Worm (Caenorhabditis elegans) whole organism, L3 larva: ENCODE results near the gene srx-64.

Experiments used
- aly-2 ChIP-seq: fragments of 150-350 bp; optimal IDR thresholded peaks from 2 replicates; lab custom pipeline; 2014; ENCODE audit warnings: missing biosample characterization, missing genetic modification characterization
- ama-1 ChIP-seq: fragments of 150-350 bp; optimal IDR thresholded peaks from 2 replicates; lab custom pipeline; 2018
- ceh-16 ChIP-seq: sonication (generic microtip); optimal IDR thresholded peaks from 2 replicates; lab custom pipeline; 2017; ENCODE audit warnings: missing biosample characterization, missing genetic modification characterization
- ceh-28 ChIP-seq: fragments of 150-350 bp; optimal IDR thresholded peaks from 2 replicates; lab custom pipeline; 2014; ENCODE audit warnings: missing biosample characterization, missing genetic modification reagents, missing genetic modification characterization
- ceh-82 ChIP-seq: fragments of 150-350 bp; optimal IDR thresholded peaks from 2 replicates; lab custom pipeline; 2014; ENCODE audit warnings: missing biosample characterization, missing genetic modification characterization
- daf-12 ChIP-seq: fragments of 150-350 bp; optimal IDR thresholded peaks from 2 replicates; lab custom pipeline; 2014; ENCODE audit warnings: missing biosample characterization, missing genetic modification reagents, missing genetic modification characterization
- egl-27 ChIP-seq: sonication (generic microtip); optimal IDR thresholded peaks from 4 replicates; lab custom pipeline; 2017; ENCODE audit warnings: missing biosample characterization, missing genetic modification reagents, missing genetic modification characterization
- egl-5 ChIP-seq: fragments of 150-350 bp; optimal IDR thresholded peaks from 2 replicates; lab custom pipeline; 2017; ENCODE audit warnings: missing biosample characterization, missing genetic modification reagents, missing genetic modification characterization, inconsistent platforms
- elt-1 ChIP-seq: fragments of 150-350 bp; optimal IDR thresholded peaks from 2 replicates; lab custom pipeline; 2014; ENCODE audit warnings: missing biosample characterization, missing genetic modification characterization
- elt-2 ChIP-seq: sonication (generic microtip); optimal IDR thresholded peaks from 2 replicates; lab custom pipeline; 2016; ENCODE audit warnings: missing genetic modification reagents, mild to moderate bottlenecking, missing genetic modification characterization, missing compliant biosample characterization
- elt-3 ChIP-seq, 3 experiments: fragments of 150-350 bp in 1 of 3; sonication (generic microtip) in 2 of 3; optimal IDR thresholded peaks; 2 replicates in 2 of 3; 4 replicates in 1 of 3; lab custom pipeline; 2014 to 2017; ENCODE audit warnings: missing biosample characterization in 3 of 3, missing genetic modification characterization in 3 of 3
- eor-1 ChIP-seq, 2 experiments: fragments of 150-350 bp; optimal IDR thresholded peaks; 2 replicates each; lab custom pipeline; 2014 to 2018; ENCODE audit warnings: missing biosample characterization in 2 of 2, missing genetic modification characterization in 2 of 2
- fkh-10 ChIP-seq: sonication (generic microtip); optimal IDR thresholded peaks from 2 replicates; lab custom pipeline; 2017; ENCODE audit warnings: missing biosample characterization, missing genetic modification reagents, missing genetic modification characterization
- fos-1 ChIP-seq: fragments of 150-350 bp; optimal IDR thresholded peaks from 2 replicates; lab custom pipeline; 2014; ENCODE audit warnings: missing biosample characterization, missing genetic modification characterization
- hmg-11 ChIP-seq: sonication (generic microtip); optimal IDR thresholded peaks from 2 replicates; lab custom pipeline; 2016; ENCODE audit warnings: missing genetic modification characterization, missing compliant biosample characterization
- jun-1 ChIP-seq: fragments of 150-350 bp; optimal IDR thresholded peaks from 2 replicates; lab custom pipeline; 2014; ENCODE audit warnings: missing biosample characterization, missing genetic modification reagents, missing genetic modification characterization
- lin-15B ChIP-seq: fragments of 150-350 bp; optimal IDR thresholded peaks from 2 replicates; lab custom pipeline; 2014; ENCODE audit warnings: missing biosample characterization, missing genetic modification characterization
- mdl-1 ChIP-seq: fragments of 150-350 bp; optimal IDR thresholded peaks from 2 replicates; lab custom pipeline; 2014; ENCODE audit warnings: missing biosample characterization, missing genetic modification characterization
- mml-1 ChIP-seq: fragments of 150-350 bp; sonication (generic microtip); optimal IDR thresholded peaks from 3 replicates; lab custom pipeline; 2014; ENCODE audit warnings: missing biosample characterization, missing genetic modification characterization
- nhr-11 ChIP-seq: fragments of 150-350 bp; optimal IDR thresholded peaks from 2 replicates; lab custom pipeline; 2014; ENCODE audit warnings: missing biosample characterization, missing genetic modification characterization
- nhr-23 ChIP-seq: fragments of 150-350 bp; optimal IDR thresholded peaks from 2 replicates; lab custom pipeline; 2014; ENCODE audit warnings: missing biosample characterization, missing genetic modification reagents, missing genetic modification characterization
- nhr-28 ChIP-seq: fragments of 150-350 bp; optimal IDR thresholded peaks from 2 replicates; lab custom pipeline; 2014; ENCODE audit warnings: missing biosample characterization, missing genetic modification characterization
- nhr-43 ChIP-seq: sonication (generic microtip); optimal IDR thresholded peaks from 2 replicates; lab custom pipeline; 2016; ENCODE audit warnings: mild to moderate bottlenecking, missing genetic modification characterization, missing compliant biosample characterization; ENCODE audit not compliant: poor library complexity, severe bottlenecking
- nhr-67 ChIP-seq: fragments of 150-350 bp; optimal IDR thresholded peaks from 2 replicates; lab custom pipeline; 2014; ENCODE audit warnings: missing biosample characterization, missing genetic modification characterization
- nhr-76 ChIP-seq: fragments of 150-350 bp; sonication (generic microtip); optimal IDR thresholded peaks from 5 replicates; lab custom pipeline; 2014; ENCODE audit warnings: missing biosample characterization, missing genetic modification characterization
- nhr-77 ChIP-seq: fragments of 150-350 bp; optimal IDR thresholded peaks from 2 replicates; lab custom pipeline; 2014; ENCODE audit warnings: missing biosample characterization, missing genetic modification characterization
- pqm-1 ChIP-seq: fragments of 150-350 bp; optimal IDR thresholded peaks from 2 replicates; lab custom pipeline; 2017; ENCODE audit warnings: missing biosample characterization, missing genetic modification characterization, inconsistent platforms
- snpc-4 ChIP-seq: fragments of 150-350 bp; optimal IDR thresholded peaks from 2 replicates; lab custom pipeline; 2014; ENCODE audit warnings: missing biosample characterization, missing genetic modification characterization
- tbx-2 ChIP-seq: sonication (generic microtip); optimal IDR thresholded peaks from 2 replicates; lab custom pipeline; 2016; ENCODE audit warnings: mild to moderate bottlenecking, missing genetic modification characterization, missing compliant biosample characterization
- unc-39 ChIP-seq: sonication (generic microtip); optimal IDR thresholded peaks from 4 replicates; lab custom pipeline; 2017; ENCODE audit warnings: missing biosample characterization, missing genetic modification characterization
- zag-1 ChIP-seq: fragments of 150-350 bp; optimal IDR thresholded peaks from 2 replicates; lab custom pipeline; 2014; ENCODE audit warnings: missing biosample characterization, missing genetic modification characterization
- ztf-11 ChIP-seq: fragments of 150-350 bp; optimal IDR thresholded peaks from 2 replicates; lab custom pipeline; 2014; ENCODE audit warnings: missing biosample characterization, missing genetic modification characterization
- ztf-4 ChIP-seq: fragments of 150-350 bp; optimal IDR thresholded peaks from 2 replicates; lab custom pipeline; 2014; ENCODE audit warnings: missing biosample characterization, missing genetic modification characterization

Gene srx-64

DNA sequence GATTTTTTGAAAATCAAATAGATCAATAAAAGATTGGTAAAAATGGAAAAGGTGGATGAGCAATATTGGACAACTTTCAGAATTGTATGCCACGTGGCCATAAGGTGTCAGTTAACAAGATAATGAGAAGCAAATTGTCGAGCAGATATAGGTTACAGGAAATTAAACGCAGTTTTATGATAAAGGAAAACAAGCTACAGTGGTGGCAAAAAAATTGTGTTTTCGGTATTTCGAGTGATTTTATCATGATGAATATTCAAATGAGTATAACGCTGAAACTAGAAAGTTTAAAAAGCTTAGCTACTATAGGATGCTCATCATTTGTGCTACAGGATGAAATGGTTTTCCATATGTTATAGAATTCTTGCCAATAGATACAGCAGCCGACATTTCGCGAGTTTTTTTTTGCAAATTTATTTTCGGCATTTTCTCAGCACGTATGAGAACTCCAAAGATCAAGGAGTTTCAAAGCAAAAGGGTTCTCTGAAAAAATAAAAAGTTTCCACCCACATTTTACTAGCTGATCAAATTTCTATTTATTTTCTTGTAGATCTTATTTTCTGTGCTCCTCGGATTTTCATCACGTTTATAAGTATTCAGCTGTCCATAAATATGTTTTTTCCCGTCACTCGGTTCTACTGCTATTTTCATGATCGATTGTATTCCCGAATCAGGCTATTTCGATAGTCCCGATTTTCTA is 26.6 kb upstream of the srx-64 start, which contains the start of the genes str-229 and srh-190:
str-229 (minus strand) TSS at position 101 of the 700 bp plus-strand sequence.
srh-190 (plus strand) TSS at position 650 of the 700 bp plus-strand sequence.
- TF ChIP-seq pqm-1 (tag; lab: Kevin White, UChicago), result no peak
- no peak for TF ChIP-seq egl-27
- TF ChIP-seq ztf-4 (tag; lab: Kevin White, UChicago), result no peak
- no peak for TF ChIP-seq egl-5 (tag; lab: Kevin White, UChicago)
- no peak for TF ChIP-seq elt-1 (tag; lab: Kevin White, UChicago)
- no peak for TF ChIP-seq hmg-11 (tag; lab: Kevin White, UChicago)
- TF ChIP-seq elt-3 (tag; optimal IDR thresholded peaks at IDR 0.05; lab: Kevin White, UChicago), result no peak
- no peak for TF ChIP-seq mml-1 (tag; lab: Kevin White, UChicago)
- no peak for TF ChIP-seq ama-1 (lab: Kevin White, UChicago)
- TF ChIP-seq mdl-1 (tag; lab: Kevin White, UChicago), result no peak
- no peak for TF ChIP-seq ceh-82
- no peak for TF ChIP-seq snpc-4 (tag; lab: Kevin White, UChicago)
- no peak for TF ChIP-seq eor-1 (tag; optimal IDR thresholded peaks at IDR 0.05; lab: Kevin White, UChicago)
- no peak for TF ChIP-seq zag-1 (tag; lab: Kevin White, UChicago)
- no peak for TF ChIP-seq nhr-28
- no peak for TF ChIP-seq nhr-76 (tag; lab: Kevin White, UChicago)

DNA sequence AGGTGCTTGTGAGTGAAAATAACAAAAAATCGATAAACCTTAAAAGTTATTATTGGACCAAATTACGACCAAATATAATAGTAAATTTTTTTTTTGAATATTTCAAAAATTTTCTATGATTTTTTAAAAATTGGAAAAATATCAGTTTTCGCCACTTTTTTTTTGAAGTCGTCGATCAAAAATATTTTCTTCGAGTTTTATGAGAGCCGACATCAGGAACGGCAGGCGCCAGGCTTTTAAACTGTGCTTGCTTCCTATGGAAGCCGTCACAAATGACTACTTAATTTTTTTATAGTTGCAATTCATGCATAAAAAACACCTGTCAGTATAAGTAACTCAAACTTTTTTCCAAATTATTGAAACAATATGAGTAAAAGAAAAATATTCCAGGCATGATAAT is 25.8 kb upstream of the srx-64 start:
- TF ChIP-seq nhr-77 (tag; lab: Kevin White, UChicago) (no peak), lin-15B (tag; lab: Kevin White, UChicago) (no peak), unc-39 (no peak), nhr-11 (tag; lab: Kevin White, UChicago) (no peak), mml-1 (tag; lab: Kevin White, UChicago) (no peak), ceh-16 (tag; lab: Kevin White, UChicago) (no peak), egl-27 (no peak), nhr-76 (tag; lab: Kevin White, UChicago) (no peak), fkh-10 (GFP tag; lab: Kevin White, UChicago) (no peak), mdl-1 (tag; lab: Kevin White, UChicago) (no peak), fos-1 (tag; lab: Kevin White, UChicago) (no peak), nhr-67 (no peak)

DNA sequence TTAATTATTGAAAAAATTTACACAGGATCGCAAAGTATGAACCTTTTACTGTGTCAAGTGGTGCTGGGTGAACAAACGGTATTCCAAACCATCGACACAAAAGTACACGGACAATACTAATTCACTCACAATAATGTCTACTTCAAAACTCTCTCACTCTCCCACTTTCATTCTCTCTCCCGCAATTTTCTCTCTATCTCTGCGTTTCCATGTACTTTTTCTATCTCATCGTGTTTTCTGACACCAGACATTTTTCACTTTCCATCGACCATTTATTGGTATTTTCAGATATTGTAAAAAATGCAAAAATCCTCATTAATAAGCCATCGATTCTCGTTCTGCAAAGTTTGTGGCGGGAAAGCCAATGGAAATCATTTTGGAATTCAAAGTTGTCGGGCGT is 23.4 kb upstream of the srx-64 start, which contains the start of gene nhr-156:
nhr-156 (plus strand) TSS at position 266 of the 400 bp plus-strand sequence.
- TF ChIP-seq daf-12 (tag; lab: Kevin White, UChicago) (no peak), egl-5 (tag; lab: Kevin White, UChicago) (no peak), nhr-43 (tag; lab: Kevin White, UChicago) (no peak), fos-1 (tag; lab: Kevin White, UChicago) (no peak), ceh-28 (tag; lab: Kevin White, UChicago) (no peak)

DNA sequence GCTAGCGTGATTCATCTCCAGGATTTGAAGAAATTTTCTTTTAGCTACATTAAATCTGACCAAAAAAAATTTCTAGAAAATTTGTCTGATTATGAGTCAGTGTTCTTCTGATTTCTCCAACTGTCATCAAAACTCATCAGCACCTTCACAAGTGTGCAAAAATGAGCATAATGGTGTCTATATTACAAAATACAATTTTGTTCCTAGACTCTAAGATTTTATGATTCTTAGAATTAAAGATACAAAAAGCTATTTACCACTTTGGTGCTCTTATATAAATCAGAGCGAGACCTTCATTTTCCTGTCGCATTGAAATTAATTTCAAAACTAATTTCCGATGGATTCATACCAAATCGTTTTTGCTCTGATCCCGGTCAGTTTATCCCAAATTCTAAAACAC is 16.7 kb upstream of the srx-64 start, which contains the start of gene srx-68:
srx-68 (plus strand) TSS at position 301 of the 400 bp plus-strand sequence.
- no peak for TF ChIP-seq elt-2
- no peak for TF ChIP-seq zag-1 (tag; lab: Kevin White, UChicago)
- TF ChIP-seq elt-3 (tag; optimal IDR thresholded peaks at IDR 0.05; lab: Kevin White, UChicago), result no peak
- TF ChIP-seq pqm-1 (tag; lab: Kevin White, UChicago), result no peak
- TF ChIP-seq egl-27, result no peak
- no peak for TF ChIP-seq ztf-11 (tag; lab: Kevin White, UChicago)
- no peak for TF ChIP-seq egl-5 (tag; lab: Kevin White, UChicago)
- no peak for TF ChIP-seq nhr-67
- TF ChIP-seq lin-15B (tag; lab: Kevin White, UChicago), result no peak
- TF ChIP-seq fos-1 (tag; lab: Kevin White, UChicago), result no peak
- TF ChIP-seq nhr-23, result no peak
- no peak for TF ChIP-seq tbx-2 (tag; lab: Kevin White, UChicago)
- no peak for TF ChIP-seq jun-1 (tag; lab: Kevin White, UChicago)
- no peak for TF ChIP-seq ceh-28 (tag; lab: Kevin White, UChicago)
- TF ChIP-seq nhr-43 (tag; lab: Kevin White, UChicago), result no peak
- no peak for TF ChIP-seq aly-2
